Worm (Caenorhabditis elegans) whole organism, L3 larva: Measurements from ENCODE around the gene ubc-15.

ENCODE experiments used
- ceh-82 ChIP-seq: fragments of 150-350 bp; optimal IDR thresholded peaks from 2 replicates; lab custom pipeline; 2014; ENCODE audit warnings: missing biosample characterization, missing genetic modification characterization
- lin-39 ChIP-seq: fragments of 150-350 bp; optimal IDR thresholded peaks from 2 replicates; lab custom pipeline; 2018; ENCODE audit warnings: missing biosample characterization, missing genetic modification reagents, missing genetic modification characterization
- mdl-1 ChIP-seq: fragments of 150-350 bp; optimal IDR thresholded peaks from 2 replicates; lab custom pipeline; 2014; ENCODE audit warnings: missing biosample characterization, missing genetic modification characterization
- nfya-1 ChIP-seq: sonication (generic microtip); optimal IDR thresholded peaks from 2 replicates; lab custom pipeline; 2017; ENCODE audit warnings: missing genetic modification characterization, mild to moderate bottlenecking, missing compliant biosample characterization, antibody characterized with exemption, moderate library complexity; ENCODE audit not compliant: insufficient read depth
- nhr-237 ChIP-seq: fragments of 150-350 bp; optimal IDR thresholded peaks from 2 replicates; lab custom pipeline; 2014; ENCODE audit warnings: missing biosample characterization, missing genetic modification characterization
- nhr-77 ChIP-seq: fragments of 150-350 bp; optimal IDR thresholded peaks from 2 replicates; lab custom pipeline; 2014; ENCODE audit warnings: missing biosample characterization, missing genetic modification characterization
- unc-62 ChIP-seq: fragments of 150-350 bp; sonication (generic microtip); optimal IDR thresholded peaks from 4 replicates; lab custom pipeline; 2014; ENCODE audit warnings: missing biosample characterization, missing genetic modification reagents, missing genetic modification characterization
- ztf-11 ChIP-seq: fragments of 150-350 bp; optimal IDR thresholded peaks from 2 replicates; lab custom pipeline; 2014; ENCODE audit warnings: missing biosample characterization, missing genetic modification characterization
- ztf-4 ChIP-seq: fragments of 150-350 bp; optimal IDR thresholded peaks from 2 replicates; lab custom pipeline; 2014; ENCODE audit warnings: missing biosample characterization, missing genetic modification characterization

DNA sequence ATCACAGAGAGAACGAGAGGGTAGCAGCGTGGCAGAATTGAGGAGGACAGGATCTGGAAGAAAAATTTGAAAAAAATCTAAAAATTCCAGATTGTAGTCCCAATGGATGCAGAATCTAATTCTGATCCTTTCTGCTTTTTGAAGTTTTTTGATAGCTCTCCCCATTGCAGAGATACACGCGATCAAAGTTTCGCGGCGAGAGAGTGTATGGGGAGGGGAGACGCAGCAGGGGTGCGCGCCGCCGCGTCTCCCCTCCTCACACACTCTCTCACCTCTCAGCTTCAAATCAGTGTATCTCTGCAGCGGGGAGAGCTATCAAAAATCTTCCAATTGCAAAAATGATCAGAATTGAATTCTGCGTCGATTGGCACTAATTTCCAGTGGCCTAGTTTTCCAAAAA is 32.3 kb downstream of the ubc-15 start:
- TF ChIP-seq mdl-1 (tag; lab: Kevin White, UChicago) (no peak), unc-62 (GFP tag; lab: Kevin White, UChicago) (no peak), nhr-237 (tag; lab: Kevin White, UChicago) (no peak), ceh-82 (tag; lab: Kevin White, UChicago) (no peak), ztf-4 (tag; lab: Kevin White, UChicago) (no peak), lin-39 (no peak), ztf-11 (tag; lab: Kevin White, UChicago) (no peak), nhr-77 (tag; lab: Kevin White, UChicago) (no peak), nfya-1 (no peak)
